Fruit fly (Drosophila melanogaster) whole organism, embryonic: ENCODE results near the gene CG13465.

Experiments used
- B-H2 ChIP-seq: fragments of 200-800 bp; sonication (Bioruptor generic); optimal IDR thresholded peaks from 2 replicates; lab custom pipeline; 2018; ENCODE audit warnings: missing biosample characterization, mild to moderate bottlenecking, missing genetic modification characterization
- PHDP ChIP-seq: fragments of 200-800 bp; sonication (Bioruptor generic); optimal IDR thresholded peaks from 3 replicates; lab custom pipeline; 2018; ENCODE audit warnings: missing biosample characterization, mild to moderate bottlenecking, missing genetic modification characterization, moderate library complexity

DNA sequence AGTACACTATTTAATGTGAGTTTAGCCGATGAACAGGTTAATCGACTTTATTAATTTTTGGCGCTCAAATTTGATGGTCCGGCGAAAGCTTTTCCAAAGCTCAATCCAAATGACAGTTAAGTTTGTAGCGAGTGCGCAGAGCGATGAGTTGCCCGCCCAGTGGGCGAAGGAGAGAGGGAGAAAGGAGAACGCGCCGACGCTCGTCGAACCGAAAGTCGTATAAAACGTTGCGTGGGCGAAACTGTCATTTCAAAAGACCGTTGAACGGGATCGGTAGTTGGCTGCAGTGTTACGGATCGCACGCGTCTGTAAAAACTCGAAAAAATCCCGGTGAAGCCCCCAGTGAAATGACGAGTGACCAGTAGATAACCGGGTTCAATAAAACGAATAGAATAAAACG is 47.9 kb upstream of the CG13465 start, which contains the start of gene Zip71B:
- TF ChIP-seq PHDP (tag; lab: Kevin White, UChicago) (no peak), B-H2 (GFP tag; lab: Kevin White, UChicago) (no peak)
